Worm (Caenorhabditis elegans) whole organism, L2 larva: ENCODE measurements around the gene rpl-9.

Experiments used
- F13H6.1 ChIP-seq: sonication (generic microtip); optimal IDR thresholded peaks from 2 replicates; lab custom pipeline; 2016; ENCODE audit warnings: missing genetic modification characterization, missing compliant biosample characterization
- aly-2 ChIP-seq: fragments of 150-350 bp; optimal IDR thresholded peaks from 2 replicates; lab custom pipeline; 2014; ENCODE audit warnings: missing biosample characterization, missing genetic modification characterization
- ama-1 ChIP-seq: fragments of 150-350 bp; optimal IDR thresholded peaks from 2 replicates; lab custom pipeline; 2018; ENCODE audit warnings: inconsistent platforms
- fos-1 ChIP-seq: fragments of 150-350 bp; optimal IDR thresholded peaks from 2 replicates; lab custom pipeline; 2014; ENCODE audit warnings: missing biosample characterization, missing genetic modification characterization
- lin-13 ChIP-seq: fragments of 150-350 bp; optimal IDR thresholded peaks from 2 replicates; lab custom pipeline; 2014; ENCODE audit warnings: missing biosample characterization, missing genetic modification reagents, missing genetic modification characterization
- nhr-237 ChIP-seq: fragments of 150-350 bp; optimal IDR thresholded peaks from 2 replicates; lab custom pipeline; 2014; ENCODE audit warnings: missing biosample characterization, missing genetic modification characterization
- nhr-25 ChIP-seq: fragments of 150-350 bp; sonication (generic microtip); optimal IDR thresholded peaks from 3 replicates; lab custom pipeline; 2014; ENCODE audit warnings: missing biosample characterization, missing genetic modification characterization
- unc-55 ChIP-seq: fragments of 150-350 bp; sonication (generic microtip); optimal IDR thresholded peaks from 3 replicates; lab custom pipeline; 2014; ENCODE audit warnings: missing biosample characterization, missing genetic modification reagents, missing genetic modification characterization
- unc-62 ChIP-seq: fragments of 150-350 bp; optimal IDR thresholded peaks from 2 replicates; lab custom pipeline; 2014; ENCODE audit warnings: missing biosample characterization, missing genetic modification reagents, missing genetic modification characterization
- ztf-1 ChIP-seq: fragments of 200-800 bp; sonication (Bioruptor generic); conservative IDR thresholded peaks from 2 replicates; pipeline ENCODE4 v1.3.6; 2022; ENCODE audit warnings: missing genetic modification characterization, missing compliant biosample characterization
- ztf-11 ChIP-seq: sonication (generic microtip); optimal IDR thresholded peaks from 2 replicates; lab custom pipeline; 2017; ENCODE audit warnings: missing biosample characterization, missing genetic modification characterization

- TF ChIP-seq unc-55 (GFP tag; lab: Kevin White, UChicago) (no peak), F13H6.1 (tag; lab: Kevin White, UChicago) (no peak), ztf-1 (GFP tag; lab: Robert Waterston, UW) (no peak), unc-62 (GFP tag; lab: Kevin White, UChicago) (no peak), aly-2 (tag; lab: Kevin White, UChicago) (no peak), fos-1 (no peak), nhr-237 (tag; lab: Kevin White, UChicago) (no peak), ama-1 (lab: Kevin White, UChicago) (no peak), ztf-11 (tag; lab: Kevin White, UChicago) (no peak), nhr-25 (no peak), lin-13 (GFP tag; lab: Kevin White, UChicago) (no peak)
Measured at ce11 chrIII:7582885-7583284, 10.3 kb upstream of the rpl-9 start, which contains the start of gene R13A5.10.
